Fruit fly (Drosophila melanogaster) whole organism, embryonic: ENCODE measurements around the gene CG42340.

Source experiments
- Adf1 ChIP-seq: fragments of 200-800 bp; sonication (Bioruptor generic); IDR thresholded peaks from 2 replicates; pipeline ENCODE4 v1.3.6; 2022; ENCODE audit warnings: missing biosample characterization, missing genetic modification characterization
- CG10267 ChIP-seq: fragments of 200-800 bp; sonication (Bioruptor generic); optimal IDR thresholded peaks from 2 replicates; lab custom pipeline; 2018; ENCODE audit warnings: missing biosample characterization, mild to moderate bottlenecking, missing genetic modification characterization, moderate library complexity
- CG10366 ChIP-seq: fragments of 200-800 bp; sonication (Bioruptor generic); IDR thresholded peaks from 2 replicates; pipeline ENCODE4 v1.3.6; 2022; ENCODE audit warnings: missing biosample characterization, missing genetic modification characterization
- CG10431 ChIP-seq: fragments of 200-800 bp; sonication (Bioruptor generic); optimal IDR thresholded peaks from 3 replicates; lab custom pipeline; 2018; ENCODE audit warnings: missing biosample characterization, mild to moderate bottlenecking, missing genetic modification characterization
- CG10462 ChIP-seq: fragments of 200-800 bp; sonication (Bioruptor generic); optimal IDR thresholded peaks from 2 replicates; lab custom pipeline; 2016; ENCODE audit warnings: missing biosample characterization, missing genetic modification characterization
- CG11504 ChIP-seq: fragments of 200-800 bp; sonication (Bioruptor generic); optimal IDR thresholded peaks from 3 replicates; lab custom pipeline; 2019; ENCODE audit warnings: missing biosample characterization, mild to moderate bottlenecking, missing genetic modification characterization, moderate library complexity
- CG13123 ChIP-seq: fragments of 200-800 bp; sonication (Bioruptor generic); optimal IDR thresholded peaks from 2 replicates; lab custom pipeline; 2016; ENCODE audit warnings: missing biosample characterization, missing genetic modification characterization
- CG1602 ChIP-seq: fragments of 200-800 bp; sonication (Bioruptor generic); optimal IDR thresholded peaks from 3 replicates; lab custom pipeline; 2016; ENCODE audit warnings: missing biosample characterization, missing genetic modification characterization
- CG16863 ChIP-seq: fragments of 200-800 bp; sonication (Bioruptor generic); optimal IDR thresholded peaks from 3 replicates; lab custom pipeline; 2016; ENCODE audit warnings: missing biosample characterization, missing genetic modification characterization
- CG17568 ChIP-seq: fragments of 200-800 bp; sonication (Bioruptor generic); optimal IDR thresholded peaks from 2 replicates; lab custom pipeline; 2018; ENCODE audit warnings: missing biosample characterization, mild to moderate bottlenecking, missing genetic modification characterization, moderate library complexity
- CG18476 ChIP-seq: fragments of 200-800 bp; sonication (Bioruptor generic); optimal IDR thresholded peaks from 2 replicates; lab custom pipeline; 2016; ENCODE audit warnings: missing biosample characterization, mild to moderate bottlenecking, missing genetic modification characterization
- CG2120 ChIP-seq: fragments of 200-800 bp; sonication (Bioruptor generic); optimal IDR thresholded peaks from 3 replicates; lab custom pipeline; 2016; ENCODE audit warnings: missing biosample characterization, missing genetic modification characterization
- CG2199 ChIP-seq: fragments of 200-800 bp; sonication (Bioruptor generic); IDR thresholded peaks from 3 replicates; pipeline ENCODE4 v1.3.6; 2022; ENCODE audit warnings: missing biosample characterization, missing genetic modification characterization
- CG30431 ChIP-seq: fragments of 200-800 bp; sonication (Bioruptor generic); optimal IDR thresholded peaks from 2 replicates; lab custom pipeline; 2017; ENCODE audit warnings: missing biosample characterization, missing genetic modification characterization
- CG31388 ChIP-seq: fragments of 200-800 bp; sonication (Bioruptor generic); optimal IDR thresholded peaks from 2 replicates; lab custom pipeline; 2016; ENCODE audit warnings: missing biosample characterization, missing genetic modification characterization
- CG6813 ChIP-seq: fragments of 200-800 bp; sonication (Bioruptor generic); optimal IDR thresholded peaks from 2 replicates; lab custom pipeline; 2017; ENCODE audit warnings: missing biosample characterization, missing genetic modification characterization, mild to moderate bottlenecking, moderate library complexity, missing genetic modification reagents
- CG7928 ChIP-seq: fragments of 200-800 bp; sonication (Bioruptor generic); optimal IDR thresholded peaks from 2 replicates; lab custom pipeline; 2017; ENCODE audit warnings: missing biosample characterization, mild to moderate bottlenecking, missing genetic modification characterization
- Dad ChIP-seq: fragments of 200-800 bp; sonication (Bioruptor generic); optimal IDR thresholded peaks from 3 replicates; lab custom pipeline; 2016; ENCODE audit warnings: missing biosample characterization, missing genetic modification characterization
- E2f2 ChIP-seq: fragments of 200-800 bp; sonication (Bioruptor generic); IDR thresholded peaks from 2 replicates; pipeline ENCODE4 v1.3.6; 2022; ENCODE audit warnings: missing biosample characterization, missing genetic modification characterization
- Eip74EF ChIP-seq, 2 experiments: fragments of 200-800 bp in 1 of 2; fragments of >200 bp in 1 of 2; sonication (Bioruptor generic) in 1 of 2; optimal IDR thresholded peaks; 2 replicates each; lab custom pipeline; 2017 to 2019; ENCODE audit warnings: missing biosample characterization in 2 of 2, missing genetic modification characterization in 2 of 2, mild to moderate bottlenecking in 1 of 2, moderate library complexity in 1 of 2
- Ets65A ChIP-seq: fragments of 200-800 bp; sonication (Bioruptor generic); peaks from one replicate; lab custom pipeline; 2016; ENCODE audit warnings: missing biosample characterization, missing genetic modification characterization
- Fer2 ChIP-seq: fragments of 200-800 bp; sonication (Bioruptor generic); optimal IDR thresholded peaks from 2 replicates; lab custom pipeline; 2018; ENCODE audit warnings: missing biosample characterization, mild to moderate bottlenecking, missing genetic modification characterization, moderate library complexity
- Meics ChIP-seq: fragments of 200-800 bp; sonication (Bioruptor generic); optimal IDR thresholded peaks from 2 replicates; lab custom pipeline; 2017; ENCODE audit warnings: missing biosample characterization, mild to moderate bottlenecking, missing genetic modification characterization
- Oli ChIP-seq: fragments of 200-800 bp; sonication (Bioruptor generic); optimal IDR thresholded peaks from 2 replicates; lab custom pipeline; 2018; ENCODE audit warnings: missing biosample characterization, mild to moderate bottlenecking, missing genetic modification characterization, moderate library complexity
- Side ChIP-seq: fragments of 200-800 bp; sonication (Bioruptor generic); optimal IDR thresholded peaks from 2 replicates; lab custom pipeline; 2016; ENCODE audit warnings: missing biosample characterization, missing genetic modification characterization
- aop ChIP-seq: fragments of 200-800 bp; sonication (Bioruptor generic); IDR thresholded peaks from 2 replicates; pipeline ENCODE4 v1.3.6; 2022; ENCODE audit warnings: missing biosample characterization, missing genetic modification characterization
- bab2 ChIP-seq: fragments of 200-800 bp; sonication (Bioruptor generic); optimal IDR thresholded peaks from 2 replicates; lab custom pipeline; 2016; ENCODE audit warnings: missing biosample characterization, missing genetic modification characterization
- bbx ChIP-seq: fragments of 200-800 bp; sonication (Bioruptor generic); IDR thresholded peaks from 2 replicates; pipeline ENCODE4 v1.3.6; 2022; ENCODE audit warnings: missing biosample characterization, missing genetic modification characterization; ENCODE audit not compliant: partially characterized antibody
- bsh ChIP-seq, 2 experiments: fragments of 200-800 bp; sonication (Bioruptor generic); optimal IDR thresholded peaks; 2 replicates each; lab custom pipeline; 2017 to 2018; ENCODE audit warnings: mild to moderate bottlenecking in 2 of 2, missing biosample characterization in 2 of 2, missing genetic modification characterization in 2 of 2, moderate library complexity in 1 of 2
- btn ChIP-seq: fragments of 200-800 bp; sonication (Bioruptor generic); optimal IDR thresholded peaks from 2 replicates; lab custom pipeline; 2016; ENCODE audit warnings: missing biosample characterization, missing genetic modification characterization
- chinmo ChIP-seq: fragments of 200-800 bp; sonication (Bioruptor generic); IDR thresholded peaks from 4 replicates; pipeline ENCODE4 v1.3.6; 2022; ENCODE audit warnings: missing biosample characterization, missing genetic modification characterization; ENCODE audit not compliant: partially characterized antibody
- ci ChIP-seq: fragments of 200-800 bp; sonication (Bioruptor generic); IDR thresholded peaks from 3 replicates; pipeline ENCODE4 v1.3.6; 2022; ENCODE audit warnings: missing biosample characterization, missing genetic modification characterization
- crp ChIP-seq, 2 experiments: fragments of 200-800 bp; sonication (Bioruptor generic); optimal IDR thresholded peaks; 2 replicates in 1 of 2; 3 replicates in 1 of 2; lab custom pipeline; 2017; ENCODE audit warnings: missing biosample characterization in 2 of 2, missing genetic modification characterization in 2 of 2, mild to moderate bottlenecking in 1 of 2, moderate library complexity in 1 of 2
- danr ChIP-seq: fragments of 200-800 bp; sonication (Bioruptor generic); IDR thresholded peaks from 2 replicates; pipeline ENCODE4 v1.3.6; 2022; ENCODE audit warnings: missing biosample characterization, missing genetic modification characterization
- disco-r ChIP-seq: fragments of 200-800 bp; sonication (Bioruptor generic); optimal IDR thresholded peaks from 2 replicates; lab custom pipeline; 2016; ENCODE audit warnings: missing biosample characterization, missing genetic modification characterization
- fu2 ChIP-seq: fragments of 200-800 bp; sonication (Bioruptor generic); optimal IDR thresholded peaks from 2 replicates; lab custom pipeline; 2016; ENCODE audit warnings: missing biosample characterization, missing genetic modification characterization
- klu ChIP-seq: fragments of 200-800 bp; sonication (Bioruptor generic); IDR thresholded peaks from 2 replicates; pipeline ENCODE4 v1.3.6; 2022; ENCODE audit warnings: missing biosample characterization, missing genetic modification characterization
- nerfin-1 ChIP-seq: fragments of 200-800 bp; sonication (Bioruptor generic); optimal IDR thresholded peaks from 3 replicates; lab custom pipeline; 2019; ENCODE audit warnings: missing biosample characterization, mild to moderate bottlenecking, missing genetic modification characterization, moderate library complexity
- nmo ChIP-seq: fragments of 200-800 bp; sonication (Bioruptor generic); optimal IDR thresholded peaks from 2 replicates; lab custom pipeline; 2018; ENCODE audit warnings: missing biosample characterization, mild to moderate bottlenecking, missing genetic modification characterization, moderate library complexity
- pnt ChIP-seq: fragments of 200-800 bp; sonication (Bioruptor generic); optimal IDR thresholded peaks from 3 replicates; lab custom pipeline; 2016; ENCODE audit warnings: missing biosample characterization, missing genetic modification characterization
- rib ChIP-seq: fragments of 200-800 bp; sonication (Bioruptor generic); IDR thresholded peaks from 2 replicates; pipeline ENCODE4 v1.3.6; 2022; ENCODE audit warnings: missing biosample characterization, missing genetic modification characterization
- salm ChIP-seq: fragments of 200-800 bp; sonication (Bioruptor generic); optimal IDR thresholded peaks from 2 replicates; lab custom pipeline; 2018; ENCODE audit warnings: missing biosample characterization, mild to moderate bottlenecking, missing genetic modification characterization
- sens-2 ChIP-seq: fragments of 200-800 bp; sonication (Bioruptor generic); IDR thresholded peaks from 2 replicates; pipeline ENCODE4 v1.3.6; 2022; ENCODE audit warnings: missing biosample characterization, missing genetic modification characterization
- shn ChIP-seq: fragments of 200-800 bp; sonication (Bioruptor generic); optimal IDR thresholded peaks from 3 replicates; lab custom pipeline; 2016; ENCODE audit warnings: missing biosample characterization, missing genetic modification characterization
- slbo ChIP-seq: fragments of 200-800 bp; sonication (Bioruptor generic); IDR thresholded peaks from 2 replicates; pipeline ENCODE4 v1.3.6; 2022; ENCODE audit warnings: missing biosample characterization, missing genetic modification characterization
- sr ChIP-seq: fragments of 200-800 bp; sonication (Bioruptor generic); IDR thresholded peaks from 3 replicates; pipeline ENCODE4 v1.3.6; 2022; ENCODE audit warnings: missing biosample characterization, missing genetic modification characterization
- sug ChIP-seq: fragments of 200-800 bp; optimal IDR thresholded peaks from 2 replicates; lab custom pipeline; 2019; ENCODE audit warnings: missing biosample characterization, mild to moderate bottlenecking, missing genetic modification characterization, moderate library complexity
- tna ChIP-seq: fragments of 200-800 bp; sonication (Bioruptor generic); IDR thresholded peaks from 2 replicates; pipeline ENCODE4 v1.3.6; 2022; ENCODE audit warnings: missing biosample characterization, missing genetic modification characterization; ENCODE audit not compliant: partially characterized antibody
- unc-4 ChIP-seq: fragments of 200-800 bp; sonication (Bioruptor generic); IDR thresholded peaks from 2 replicates; pipeline ENCODE4 v1.3.6; 2022; ENCODE audit warnings: missing biosample characterization, missing genetic modification characterization; ENCODE audit not compliant: partially characterized antibody

CG42340 gene

dm6 chrX:6549428-6550117 lies 25.4 kb upstream of the CG42340 start (continued):
- TF ChIP-seq Eip74EF (GFP tag; optimal IDR thresholded peaks at IDR 0.05; lab: Kevin White, UChicago) = peak in 1 of 2 experiments; percentile 81
- TF ChIP-seq CG31388 = peak; percentile 91
- peak; percentile 88 for TF ChIP-seq aop (GFP tag; lab: Robert Waterston, UW)
- TF ChIP-seq rib (GFP tag; lab: Robert Waterston, UW) = peak; percentile 96
- TF ChIP-seq crp (GFP tag; optimal IDR thresholded peaks at IDR 0.05; lab: Kevin White, UChicago) = peak in 1 of 2 experiments; percentile 36
- TF ChIP-seq disco-r (GFP tag; lab: Kevin White, UChicago) = peak; percentile 67
- TF ChIP-seq danr (GFP tag; lab: Robert Waterston, UW) = peak; percentile 90
- peak; percentile 95 for TF ChIP-seq CG18476 (GFP tag; lab: Kevin White, UChicago)
- peak; percentile 93 for TF ChIP-seq Oli (tag; lab: Kevin White, UChicago)
- TF ChIP-seq nerfin-1 (tag; lab: Kevin White, UChicago) = peak; percentile 91
- peak; percentile 89 for TF ChIP-seq shn
- peak; percentile 90 for TF ChIP-seq CG10462 (GFP tag; lab: Kevin White, UChicago)
- peak; percentile 98 for TF ChIP-seq ci (GFP tag; lab: Robert Waterston, UW)
- TF ChIP-seq CG1602 = peak; percentile 88
- TF ChIP-seq Side (GFP tag; lab: Kevin White, UChicago) = peak; percentile 96
- TF ChIP-seq Dad (GFP tag; lab: Kevin White, UChicago) = peak; percentile 93
- TF ChIP-seq bsh (GFP tag; optimal IDR thresholded peaks at IDR 0.05; lab: Kevin White, UChicago) = peak; percentile 96
- peak; percentile 94 for TF ChIP-seq Fer2 (tag; lab: Kevin White, UChicago)
- TF ChIP-seq pnt = peak; percentile 94
- peak; percentile 90 for TF ChIP-seq CG10267 (tag; lab: Kevin White, UChicago)
- TF ChIP-seq CG10366 (GFP tag; lab: Robert Waterston, UW) = peak; percentile 95
- peak; percentile 93 for TF ChIP-seq nmo
- peak; percentile 80 for TF ChIP-seq CG13123
- TF ChIP-seq CG2199 (GFP tag; lab: Robert Waterston, UW) = peak; percentile 92
- TF ChIP-seq bab2 (GFP tag; lab: Kevin White, UChicago) = peak; percentile 96
- TF ChIP-seq CG7928 (GFP tag; lab: Kevin White, UChicago) = peak; percentile 79
- peak; percentile 78 for TF ChIP-seq salm
- peak; percentile 97 for TF ChIP-seq slbo
- peak; percentile 70; the same call in 1 of the 3 replicates for TF ChIP-seq sr (GFP tag; lab: Robert Waterston, UW)
- peak; percentile 94 for TF ChIP-seq btn (GFP tag; lab: Kevin White, UChicago)
- peak; percentile 93 for TF ChIP-seq chinmo
- no peak for TF ChIP-seq bbx (GFP tag; lab: Robert Waterston, UW)
- TF ChIP-seq CG16863 = peak; percentile 94
- peak; percentile 96 for TF ChIP-seq CG2120 (GFP tag; lab: Kevin White, UChicago)
- TF ChIP-seq sens-2 (GFP tag; lab: Robert Waterston, UW) = peak; percentile 93
- TF ChIP-seq tna = no peak
- TF ChIP-seq CG17568 = peak; percentile 84
- peak; percentile 96 for TF ChIP-seq Meics
- peak; percentile 95 for TF ChIP-seq CG30431 (GFP tag; lab: Kevin White, UChicago)
- TF ChIP-seq Ets65A = peak; percentile 99
- TF ChIP-seq fu2 (GFP tag; lab: Kevin White, UChicago) = peak; percentile 91
- peak; percentile 59 for TF ChIP-seq CG10431 (GFP tag; lab: Kevin White, UChicago)
- peak; percentile 99 for TF ChIP-seq Adf1 (GFP tag; lab: Robert Waterston, UW)
- no peak for TF ChIP-seq unc-4 (GFP tag; lab: Robert Waterston, UW)
- TF ChIP-seq klu = peak; percentile 92
- TF ChIP-seq E2f2 = peak; percentile 78
- peak; percentile 92 for TF ChIP-seq CG11504
- peak; percentile 92 for TF ChIP-seq sug (tag; lab: Kevin White, UChicago)
- TF ChIP-seq CG6813 (GFP tag; lab: Kevin White, UChicago) = peak; percentile 96
